Fruit fly (Drosophila melanogaster) Kc167 (cell line): ENCODE data around the gene odd.

ENCODE experiments used
- Myc ChIP-seq: fragments of >200 bp; optimal IDR thresholded peaks from 2 replicates; lab custom pipeline; 2017; ENCODE audit warnings: missing external identifiers
- Sin3A ChIP-seq: fragments of >200 bp; optimal IDR thresholded peaks from 2 replicates; lab custom pipeline; 2018; ENCODE audit warnings: missing external identifiers
- h ChIP-seq: fragments of >200 bp; optimal IDR thresholded peaks from 3 replicates; lab custom pipeline; 2018; ENCODE audit warnings: missing external identifiers
- insv ChIP-seq: fragments of >200 bp; optimal IDR thresholded peaks from 3 replicates; lab custom pipeline; 2018; ENCODE audit warnings: missing external identifiers
- psq ChIP-seq: fragments of >200 bp; optimal IDR thresholded peaks from 2 replicates; lab custom pipeline; 2017; ENCODE audit warnings: missing external identifiers
- ttk ChIP-seq: sonication (Bioruptor generic); optimal IDR thresholded peaks from 2 replicates; lab custom pipeline; 2017; ENCODE audit warnings: missing external identifiers

Gene odd

DNA sequence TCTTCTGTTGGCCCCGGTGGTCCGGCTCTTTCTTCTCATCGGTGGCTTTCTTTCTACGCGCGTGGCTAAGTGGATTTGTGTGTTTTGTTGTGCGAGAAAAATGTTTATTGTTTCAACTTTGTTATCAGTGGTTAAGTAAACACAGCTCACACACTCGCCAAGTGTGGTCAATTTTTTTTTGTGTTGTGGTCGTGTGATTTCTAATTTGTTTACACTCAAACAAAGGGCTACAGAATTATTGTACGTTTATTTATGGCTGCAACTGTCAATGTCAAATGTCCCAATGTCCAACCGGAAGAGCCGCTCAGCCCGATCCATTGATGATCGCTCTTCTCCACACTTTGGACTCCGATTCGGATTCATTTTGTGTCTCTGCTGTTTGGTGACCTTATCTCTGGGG lies 36.0 kb downstream of the odd start:
- TF ChIP-seq Sin3A (lab: Kevin White, UChicago), result no peak
- TF ChIP-seq h (lab: Kevin White, UChicago), result no peak
- TF ChIP-seq ttk, result no peak
- TF ChIP-seq psq (lab: Kevin White, UChicago), result no peak
- TF ChIP-seq insv (lab: Kevin White, UChicago), result no peak
- TF ChIP-seq Myc (lab: Kevin White, UChicago), result no peak

- TF ChIP-seq insv (lab: Kevin White, UChicago), result no peak
- no peak for TF ChIP-seq ttk
- TF ChIP-seq h (lab: Kevin White, UChicago), result no peak
- TF ChIP-seq Myc (lab: Kevin White, UChicago), result no peak
Measured at dm6 chr2L:3569892-3570291, 36.7 kb downstream of the odd start.

DNA sequence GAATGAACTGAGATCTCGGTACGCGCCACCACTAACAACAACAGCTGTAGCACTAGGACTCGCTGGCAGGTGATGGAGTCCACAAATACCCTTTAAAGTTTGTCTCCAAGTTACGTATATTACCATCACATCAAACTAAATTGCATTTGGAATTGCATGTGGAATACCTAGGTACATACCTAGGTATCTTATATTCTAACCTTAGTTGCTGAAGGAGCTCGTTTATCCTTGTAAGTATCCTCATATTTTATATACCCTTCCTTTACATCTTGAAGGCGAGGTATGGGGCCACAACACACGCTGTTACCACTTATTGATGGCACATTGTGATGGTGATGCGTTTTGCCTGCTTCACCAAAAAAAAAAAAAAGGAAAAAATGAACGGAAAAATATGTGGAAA lies 39.2 kb downstream of the odd start:
- no peak for TF ChIP-seq ttk
- no peak for TF ChIP-seq psq (lab: Kevin White, UChicago)
- no peak for TF ChIP-seq insv (lab: Kevin White, UChicago)
- TF ChIP-seq Myc (lab: Kevin White, UChicago), result no peak
- no peak for TF ChIP-seq h (lab: Kevin White, UChicago)
- TF ChIP-seq Sin3A (lab: Kevin White, UChicago), result no peak

DNA sequence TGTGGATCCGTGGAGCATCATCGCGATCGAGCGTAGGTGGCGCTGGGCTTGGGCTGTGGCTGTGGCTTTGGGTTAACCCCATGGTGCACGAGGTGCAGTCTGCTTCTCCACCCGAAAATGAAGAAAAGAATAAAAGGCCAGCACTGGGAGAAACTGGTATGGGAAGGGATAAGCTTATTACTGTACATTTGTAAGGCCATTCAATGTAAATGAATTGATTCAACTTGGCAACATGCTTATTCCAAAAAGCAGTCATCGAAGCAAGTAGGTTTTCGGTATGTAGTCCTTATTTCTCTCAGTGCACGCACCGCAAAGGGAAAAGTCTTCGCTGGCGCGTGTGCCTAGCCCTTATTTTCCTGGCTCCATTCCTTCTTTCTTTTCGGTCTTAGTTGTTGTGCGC lies 40.0 kb downstream of the odd start:
- no peak for TF ChIP-seq psq (lab: Kevin White, UChicago)
- no peak for TF ChIP-seq ttk
- no peak for TF ChIP-seq Myc (lab: Kevin White, UChicago)
- no peak for TF ChIP-seq insv (lab: Kevin White, UChicago)
- no peak for TF ChIP-seq h (lab: Kevin White, UChicago)
- TF ChIP-seq Sin3A (lab: Kevin White, UChicago), result no peak

DNA sequence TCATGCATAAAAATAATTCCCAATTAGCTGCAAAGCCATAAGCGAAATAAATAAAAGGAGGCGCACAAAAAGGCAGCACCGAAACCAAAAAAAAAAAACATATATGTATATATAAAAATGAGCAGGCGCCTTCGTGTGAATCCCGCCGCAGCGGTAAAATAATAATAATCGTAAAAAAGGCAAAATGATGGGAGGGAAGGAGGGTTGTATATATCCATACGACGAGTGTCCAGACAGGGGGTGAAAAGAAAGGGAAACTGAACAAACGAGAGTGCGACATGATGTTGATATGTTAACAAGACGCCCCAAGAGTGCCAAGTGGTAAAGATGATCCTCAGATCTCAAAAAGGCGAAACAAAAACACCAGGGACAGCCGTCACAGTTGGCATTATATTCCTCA lies 42.0 kb downstream of the odd start:
- TF ChIP-seq ttk, result no peak
- no peak for TF ChIP-seq h (lab: Kevin White, UChicago)
- no peak for TF ChIP-seq Sin3A (lab: Kevin White, UChicago)
- no peak for TF ChIP-seq insv (lab: Kevin White, UChicago)
- no peak for TF ChIP-seq psq (lab: Kevin White, UChicago)
- TF ChIP-seq Myc (lab: Kevin White, UChicago), result no peak

DNA sequence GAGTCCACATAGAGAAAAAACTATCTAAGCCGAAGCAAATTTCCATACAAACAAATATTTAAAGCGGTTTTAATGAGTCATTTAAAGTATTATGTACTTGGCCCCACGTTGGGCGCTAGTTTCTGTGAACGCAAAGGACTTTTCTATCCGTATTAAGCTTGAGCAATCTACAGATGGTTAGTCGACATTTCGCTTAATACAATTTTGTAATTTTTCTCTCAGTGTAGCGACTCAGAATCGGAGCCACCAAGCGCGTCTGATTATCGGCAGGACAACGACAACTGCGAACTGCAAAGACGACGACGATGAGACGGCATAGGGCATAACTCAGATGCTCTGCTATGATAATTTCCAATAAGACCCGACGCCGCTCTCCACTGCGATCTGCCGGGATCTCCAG lies 44.1 kb downstream of the odd start:
- TF ChIP-seq psq (lab: Kevin White, UChicago), result no peak
- no peak for TF ChIP-seq insv (lab: Kevin White, UChicago)
- TF ChIP-seq Sin3A (lab: Kevin White, UChicago), result no peak
- no peak for TF ChIP-seq Myc (lab: Kevin White, UChicago)
- no peak for TF ChIP-seq ttk
- TF ChIP-seq h (lab: Kevin White, UChicago), result no peak

DNA sequence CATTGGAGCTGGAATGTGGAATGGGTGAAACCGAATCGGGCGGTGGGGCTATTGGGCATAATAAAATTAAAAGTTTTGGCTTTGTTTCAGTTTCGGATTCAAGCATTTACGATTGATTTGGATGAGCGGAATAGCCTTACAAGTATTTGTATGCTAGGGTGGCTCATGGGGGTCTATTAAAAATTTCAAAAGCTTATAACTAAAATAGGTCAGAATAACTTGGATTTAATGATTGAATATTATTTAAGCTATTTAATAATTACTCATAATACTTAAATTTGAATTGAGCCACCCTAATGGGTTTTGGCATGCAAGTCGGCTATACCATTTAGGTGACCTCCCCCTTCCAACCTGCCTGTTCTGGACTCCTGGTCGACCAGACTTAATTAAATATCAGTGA lies 46.9 kb downstream of the odd start:
- TF ChIP-seq ttk (no peak), Sin3A (lab: Kevin White, UChicago) (no peak), psq (lab: Kevin White, UChicago) (no peak), insv (lab: Kevin White, UChicago) (no peak), Myc (lab: Kevin White, UChicago) (no peak), h (lab: Kevin White, UChicago) (no peak)

dm6 chr2L:3558299-3558698 lies 48.3 kb downstream of the odd start:
- TF ChIP-seq Sin3A (lab: Kevin White, UChicago) (no peak), h (lab: Kevin White, UChicago) (no peak), ttk (no peak), Myc (lab: Kevin White, UChicago) (no peak), insv (lab: Kevin White, UChicago) (no peak), psq (lab: Kevin White, UChicago) (no peak)

DNA sequence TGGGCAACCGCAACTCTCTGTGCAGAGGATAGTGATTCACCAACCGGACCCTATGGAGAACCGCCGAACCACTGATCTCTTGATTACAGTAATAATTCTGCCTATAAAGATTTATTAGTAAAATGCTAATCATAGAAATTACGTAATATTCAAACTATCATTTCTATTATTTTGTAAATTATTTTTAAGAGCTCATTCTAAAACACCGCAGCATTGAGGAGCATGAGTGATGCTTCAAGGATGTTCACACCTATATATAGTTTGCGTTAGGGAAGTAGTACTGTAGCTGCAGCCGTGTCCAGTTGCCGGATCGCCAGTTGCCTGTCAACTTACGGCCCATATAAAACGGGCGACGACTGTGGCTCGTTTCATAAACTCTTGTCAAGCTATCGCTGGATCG lies 49.1 kb downstream of the odd start:
- no peak for TF ChIP-seq Sin3A (lab: Kevin White, UChicago)
- TF ChIP-seq h (lab: Kevin White, UChicago), result no peak
- no peak for TF ChIP-seq ttk
- TF ChIP-seq psq (lab: Kevin White, UChicago), result no peak
- no peak for TF ChIP-seq insv (lab: Kevin White, UChicago)
- no peak for TF ChIP-seq Myc (lab: Kevin White, UChicago)

- no peak for TF ChIP-seq Myc (lab: Kevin White, UChicago)
- no peak for TF ChIP-seq h (lab: Kevin White, UChicago)
- no peak for TF ChIP-seq ttk
- no peak for TF ChIP-seq insv (lab: Kevin White, UChicago)
- no peak for TF ChIP-seq psq (lab: Kevin White, UChicago)
- no peak for TF ChIP-seq Sin3A (lab: Kevin White, UChicago)
Measured at dm6 chr2L:3556937-3557336, 49.6 kb downstream of the odd start.

dm6 chr2L:3555408-3556058 lies 51.0 kb downstream of the odd start:
- TF ChIP-seq Myc (lab: Kevin White, UChicago) (no peak), insv (lab: Kevin White, UChicago) (no peak), ttk (no peak), h (lab: Kevin White, UChicago) (no peak), psq (lab: Kevin White, UChicago) (no peak), Sin3A (lab: Kevin White, UChicago) (no peak)
